Fruit fly (Drosophila melanogaster): Measurements from ENCODE around the gene CG3690.

- TF ChIP-seq psq (optimal IDR thresholded peaks at IDR 0.05), result no peak
- no peak for TF ChIP-seq ttk (optimal IDR thresholded peaks at IDR 0.05)
- no peak for TF ChIP-seq Sin3A (optimal IDR thresholded peaks at IDR 0.05)
- no peak for TF ChIP-seq insv (optimal IDR thresholded peaks at IDR 0.05)
- TF ChIP-seq Myc (optimal IDR thresholded peaks at IDR 0.05), result no peak
These were observed 15.1 kb upstream of the CG3690 start for dm6 chrX:966818-967217.
